Fruit fly (Drosophila melanogaster): ENCODE data around the gene ergic53.
A peak's percentile ranks its signal among the peaks of the same experiment; 100 is the strongest.

The ergic53 gene

DNA sequence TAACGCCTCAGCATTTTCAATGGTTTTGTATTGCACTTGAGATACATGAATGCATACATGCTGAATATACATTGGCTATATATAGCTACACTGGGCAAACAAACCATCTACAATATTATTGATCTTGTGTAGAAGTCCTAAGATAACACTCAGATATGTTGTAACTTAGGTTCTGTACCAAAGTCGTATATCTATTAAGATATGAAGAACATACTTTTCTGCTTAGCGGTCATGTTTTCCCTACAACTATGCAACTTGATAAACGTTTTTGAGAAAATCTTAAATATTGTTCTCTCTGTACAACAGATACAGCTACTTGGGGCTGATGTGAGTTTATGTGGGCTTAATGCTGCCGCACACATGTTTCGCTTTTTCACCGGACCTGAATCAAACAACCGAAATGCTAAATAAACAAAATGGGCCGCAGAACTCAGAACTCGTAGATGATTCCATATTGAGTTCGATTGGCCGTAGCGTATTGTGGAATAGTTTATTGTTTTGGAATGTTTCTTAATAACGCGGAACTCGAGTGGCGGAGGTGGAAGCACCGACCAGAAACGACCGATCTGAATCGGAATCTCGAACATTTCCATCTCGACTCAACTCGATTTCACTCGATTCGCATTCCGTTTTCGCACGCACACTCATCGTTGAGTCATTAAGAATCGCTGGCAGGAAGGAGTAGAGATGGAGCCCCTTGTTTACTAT lies 14.6 kb downstream of the ergic53 start (continued):
- TF ChIP-seq fd59A (GFP tag; optimal IDR thresholded peaks at IDR 0.05) (peak; percentile 53), CG7368 (GFP tag; optimal IDR thresholded peaks at IDR 0.05) (peak; percentile 29), vri (GFP tag; optimal IDR thresholded peaks at IDR 0.05) (no peak), Eip75B (GFP tag; optimal IDR thresholded peaks at IDR 0.05) (peak; percentile 60), ss (GFP tag; optimal IDR thresholded peaks at IDR 0.05) (peak in 1 of 2 experiments; percentile 62), lz (GFP tag; optimal IDR thresholded peaks at IDR 0.05) (no peak), CG6854 (GFP tag; optimal IDR thresholded peaks at IDR 0.05) (no peak), Lpt (GFP tag; optimal IDR thresholded peaks at IDR 0.05) (no peak), CG9139 (GFP tag; optimal IDR thresholded peaks at IDR 0.05) (no peak), Eip93F (GFP tag; optimal IDR thresholded peaks at IDR 0.05) (no peak), CG3032 (tag; optimal IDR thresholded peaks at IDR 0.05) (peak; percentile 61), CG11294 (GFP tag; IDR thresholded peaks at IDR 0.05) (0 out of 2 replicates have a peak, but pooled peaks have one; percentile 37), Hr38 (GFP tag; optimal IDR thresholded peaks at IDR 0.05) (no peak)

DNA sequence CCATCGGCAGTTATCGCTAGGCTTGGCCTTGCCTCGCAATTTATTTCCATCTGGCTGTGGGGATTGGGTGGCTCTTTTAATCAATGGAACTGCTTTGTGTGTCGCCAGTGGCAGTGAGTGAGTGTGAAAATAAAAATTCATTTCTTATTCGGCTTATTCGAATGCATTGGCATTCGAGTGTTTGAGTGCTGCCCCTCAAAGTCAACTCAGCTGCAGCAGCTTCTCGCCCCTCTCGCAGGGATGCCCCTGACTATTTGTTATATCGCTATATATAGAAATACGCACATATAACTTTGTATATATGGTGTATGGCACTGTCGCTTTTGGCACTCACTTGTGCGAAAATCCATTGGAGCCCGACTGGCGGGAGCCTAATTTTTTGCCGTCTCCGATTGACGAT lies 16.1 kb downstream of the ergic53 start:
- TF ChIP-seq CG31627 (GFP tag; optimal IDR thresholded peaks at IDR 0.05) (no peak), spab (GFP tag; optimal IDR thresholded peaks at IDR 0.05) (no peak), Hr39 (GFP tag; optimal IDR thresholded peaks at IDR 0.05) (no peak), CG3919 (GFP tag; optimal IDR thresholded peaks at IDR 0.05) (no peak), CG6792 (GFP tag; optimal IDR thresholded peaks at IDR 0.05) (no peak), svp (GFP tag) (peak; percentile 85), CG9139 (GFP tag; optimal IDR thresholded peaks at IDR 0.05) (no peak), Eip93F (GFP tag; optimal IDR thresholded peaks at IDR 0.05) (no peak), CG4318 (GFP tag; optimal IDR thresholded peaks at IDR 0.05) (no peak), CG11762 (GFP tag; optimal IDR thresholded peaks at IDR 0.05; ENCODE audit: insufficient read depth) (no peak), CG8319 (GFP tag; optimal IDR thresholded peaks at IDR 0.05) (no peak), CG3032 (tag; optimal IDR thresholded peaks at IDR 0.05) (no peak), CG8632 (GFP tag; optimal IDR thresholded peaks at IDR 0.05) (no peak), lz (GFP tag; optimal IDR thresholded peaks at IDR 0.05) (no peak), fd59A (GFP tag; optimal IDR thresholded peaks at IDR 0.05) (no peak), CG11902 (GFP tag; optimal IDR thresholded peaks at IDR 0.05) (no peak), OdsH (GFP tag; optimal IDR thresholded peaks at IDR 0.05) (no peak), fkh (GFP tag; optimal IDR thresholded peaks at IDR 0.05) (no peak), CG11294 (GFP tag; IDR thresholded peaks at IDR 0.05) (no peak), CG1621 (tag; optimal IDR thresholded peaks at IDR 0.05) (no peak), Hr4 (GFP tag; optimal IDR thresholded peaks at IDR 0.05) (no peak), vri (GFP tag; optimal IDR thresholded peaks at IDR 0.05) (no peak), CG15336 (GFP tag; IDR thresholded peaks at IDR 0.05) (no peak), dsx (GFP tag; optimal IDR thresholded peaks at IDR 0.05; ENCODE audit: poor library complexity, severe bottlenecking) (peak; percentile 41), Ets21C (GFP tag; optimal IDR thresholded peaks at IDR 0.05) (no peak), Smox (GFP tag; optimal IDR thresholded peaks at IDR 0.05) (no peak), CG6854 (GFP tag; optimal IDR thresholded peaks at IDR 0.05) (no peak), CG16779 (tag; optimal IDR thresholded peaks at IDR 0.05) (no peak), cyc (GFP tag; optimal IDR thresholded peaks at IDR 0.05) (no peak), ss (GFP tag; optimal IDR thresholded peaks at IDR 0.05) (peak in 1 of 2 experiments; percentile 32), Sox14 (GFP tag; optimal IDR thresholded peaks at IDR 0.05) (no peak), esn (GFP tag; optimal IDR thresholded peaks at IDR 0.05) (no peak), CG32006 (GFP tag; optimal IDR thresholded peaks at IDR 0.05) (peak; percentile 5), Ets96B (tag; optimal IDR thresholded peaks at IDR 0.05) (no peak), CG6163 (GFP tag; IDR thresholded peaks at IDR 0.05) (no peak), pdm3 (GFP tag; optimal IDR thresholded peaks at IDR 0.05) (no peak), eg (GFP tag; IDR thresholded peaks at IDR 0.05) (0 out of 3 replicates have a peak, but pooled peaks have one; percentile 29), CG7368 (GFP tag; optimal IDR thresholded peaks at IDR 0.05) (no peak), CG8119 (GFP tag; IDR thresholded peaks at IDR 0.05) (peak; percentile 30; the same call in 1 of the 3 replicates), Gug (GFP tag; IDR thresholded peaks at IDR 0.05) (no peak), achi (GFP tag; optimal IDR thresholded peaks at IDR 0.05) (no peak), Blimp-1 (GFP tag; optimal IDR thresholded peaks at IDR 0.05) (no peak), CG6276 (GFP tag; optimal IDR thresholded peaks at IDR 0.05) (no peak), Lpt (GFP tag; optimal IDR thresholded peaks at IDR 0.05) (no peak), salr (GFP tag; optimal IDR thresholded peaks at IDR 0.05) (no peak), Eip75B (GFP tag; optimal IDR thresholded peaks at IDR 0.05) (peak; percentile 20)
